Worm (Caenorhabditis elegans): ENCODE results near the gene T24C12.1.

DNA sequence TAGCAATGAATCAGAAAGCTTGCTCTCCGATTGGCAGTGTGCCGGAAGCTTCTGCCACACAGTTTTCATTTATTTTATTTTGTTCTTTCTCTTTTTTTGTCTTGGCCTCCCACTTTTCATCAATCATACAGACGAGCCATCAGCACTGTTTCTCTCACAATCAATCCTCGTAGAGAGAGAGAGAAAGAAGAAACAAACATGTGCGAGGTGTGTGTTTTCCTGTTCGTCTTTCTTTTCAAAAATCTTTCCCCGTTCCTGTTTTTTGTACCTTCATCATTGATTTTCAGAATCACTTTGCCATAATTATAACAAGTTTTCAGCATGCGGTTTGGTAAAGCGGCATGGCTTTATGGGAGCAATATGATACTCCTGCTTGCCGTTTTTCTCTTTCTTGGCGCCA lies at the start of gene T24C12.1:
- TF ChIP-seq flt-1 (GFP tag; IDR thresholded peaks at IDR 0.05), result no peak
- TF ChIP-seq hnd-1 (tag; optimal IDR thresholded peaks at IDR 0.05), result no peak
- no peak for TF ChIP-seq pes-1 (GFP tag; IDR thresholded peaks at IDR 0.05)
- no peak for TF ChIP-seq hmg-4 (GFP tag; optimal IDR thresholded peaks at IDR 0.05)
- TF ChIP-seq ama-1 (optimal IDR thresholded peaks at IDR 0.05), result no peak
- TF ChIP-seq tbx-37 (GFP tag; conservative IDR thresholded peaks at IDR 0.05), result no peak
- no peak for TF ChIP-seq F13C5.2 (tag; optimal IDR thresholded peaks at IDR 0.05)
- TF ChIP-seq hmbx-1 (tag; optimal IDR thresholded peaks at IDR 0.05), result no peak
- TF ChIP-seq aly-1 (tag; optimal IDR thresholded peaks at IDR 0.05), result no peak
- TF ChIP-seq ceh-36 (tag; optimal IDR thresholded peaks at IDR 0.05), result no peak
- no peak for TF ChIP-seq ceh-13 (GFP tag; optimal IDR thresholded peaks at IDR 0.05)
- TF ChIP-seq tbx-11 (GFP tag; IDR thresholded peaks at IDR 0.05), result no peak
- no peak for TF ChIP-seq ets-7 (tag; optimal IDR thresholded peaks at IDR 0.05)
- no peak for TF ChIP-seq tra-4 (tag; optimal IDR thresholded peaks at IDR 0.05)
